Worm (Caenorhabditis elegans) whole organism, L2 larva: ENCODE data around the gene F17H10.1.

Source experiments
- F13H6.1 ChIP-seq: sonication (generic microtip); optimal IDR thresholded peaks from 2 replicates; lab custom pipeline; 2016; ENCODE audit warnings: missing genetic modification characterization, missing compliant biosample characterization
- blmp-1 ChIP-seq: sonication (generic microtip); optimal IDR thresholded peaks from 2 replicates; lab custom pipeline; 2017; ENCODE audit warnings: missing genetic modification characterization, mild to moderate bottlenecking, missing compliant biosample characterization, antibody characterized with exemption, moderate library complexity; ENCODE audit not compliant: insufficient read depth

ce11 chrX:13115694-13116093 is 10.7 kb downstream of the F17H10.1 start:
- TF ChIP-seq blmp-1 = no peak
- no peak for TF ChIP-seq F13H6.1 (tag; lab: Kevin White, UChicago)
